Worm (Caenorhabditis elegans) whole organism, L4 larva: Measurements from ENCODE around the gene Y43F4B.10.

Experiments used
- D1046.2 ChIP-seq: fragments of 200-800 bp; sonication (Bioruptor generic); IDR thresholded peaks from 2 replicates; pipeline ENCODE4 v1.3.6; 2022; ENCODE audit warnings: missing genetic modification characterization, missing compliant biosample characterization
- F44E2.7 ChIP-seq: fragments of 200-800 bp; sonication (Bioruptor generic); IDR thresholded peaks from 2 replicates; pipeline ENCODE4 v2.1.2; 2022; ENCODE audit warnings: missing genetic modification characterization, missing compliant biosample characterization
- R02D3.7 ChIP-seq: fragments of 150-350 bp; sonication (generic microtip); optimal IDR thresholded peaks from 3 replicates; lab custom pipeline; 2014; ENCODE audit warnings: missing biosample characterization, missing genetic modification characterization
- T26A8.4 ChIP-seq: fragments of 200-800 bp; sonication (Bioruptor generic); IDR thresholded peaks from 2 replicates; pipeline ENCODE4 v1.3.6; 2022; ENCODE audit warnings: missing genetic modification characterization, missing compliant biosample characterization
- Y105C5A.15 ChIP-seq: fragments of 200-800 bp; sonication (Bioruptor generic); IDR thresholded peaks from 2 replicates; pipeline ENCODE4 v1.3.6; 2022; ENCODE audit warnings: missing genetic modification characterization, missing compliant biosample characterization
- Y48G9A.11 ChIP-seq: fragments of 200-800 bp; sonication (Bioruptor generic); IDR thresholded peaks from 2 replicates; pipeline ENCODE4 v1.3.6; 2022; ENCODE audit warnings: missing genetic modification reagents, missing genetic modification characterization, missing compliant biosample characterization
- aha-1 ChIP-seq: fragments of 150-350 bp; peaks from one replicate; lab custom pipeline; 2014; ENCODE audit warnings: missing biosample characterization, missing genetic modification characterization
- ama-1 ChIP-seq: fragments of 150-350 bp; optimal IDR thresholded peaks from 2 replicates; lab custom pipeline; 2014; ENCODE audit warnings: inconsistent platforms, mixed read lengths
- arid-1 ChIP-seq: fragments of 200-800 bp; sonication (Bioruptor generic); conservative IDR thresholded peaks from 2 replicates; pipeline ENCODE4 v1.3.6; 2022; ENCODE audit warnings: missing genetic modification reagents, missing genetic modification characterization, missing compliant biosample characterization
- ceh-20 ChIP-seq: fragments of 200-800 bp; sonication (Bioruptor generic); IDR thresholded peaks from 2 replicates; pipeline ENCODE4 v1.3.6; 2022; ENCODE audit warnings: missing genetic modification reagents, missing genetic modification characterization, missing compliant biosample characterization
- ceh-32 ChIP-seq: sonication (generic microtip); optimal IDR thresholded peaks from 2 replicates; lab custom pipeline; 2016; ENCODE audit warnings: mild to moderate bottlenecking, missing genetic modification characterization, missing compliant biosample characterization; ENCODE audit not compliant: poor library complexity
- ces-1 ChIP-seq: fragments of 150-350 bp; sonication (generic microtip); optimal IDR thresholded peaks from 4 replicates; lab custom pipeline; 2014; ENCODE audit warnings: missing biosample characterization, missing genetic modification reagents, missing genetic modification characterization
- daf-12 ChIP-seq: fragments of 150-350 bp; optimal IDR thresholded peaks from 2 replicates; lab custom pipeline; 2014; ENCODE audit warnings: missing biosample characterization, missing genetic modification reagents, missing genetic modification characterization
- dmd-6 ChIP-seq: fragments of 200-800 bp; sonication (Bioruptor generic); IDR thresholded peaks from 2 replicates; pipeline ENCODE4 v1.3.6; 2022; ENCODE audit warnings: missing genetic modification reagents, missing genetic modification characterization, missing compliant biosample characterization
- egl-43 ChIP-seq: fragments of 200-800 bp; sonication (Bioruptor generic); IDR thresholded peaks from 2 replicates; pipeline ENCODE4 v1.3.6; 2022; ENCODE audit warnings: missing genetic modification reagents, missing genetic modification characterization, missing compliant biosample characterization
- hif-1 ChIP-seq, 2 experiments: sonication (generic microtip); optimal IDR thresholded peaks; 2 replicates each; lab custom pipeline; 2016 to 2017; ENCODE audit warnings: missing compliant biosample characterization in 2 of 2, missing genetic modification characterization in 2 of 2, missing genetic modification reagents in 2 of 2, missing genotype in 2 of 2, mild to moderate bottlenecking in 1 of 2
- lim-7 ChIP-seq: fragments of 200-800 bp; sonication (Bioruptor generic); IDR thresholded peaks from 2 replicates; pipeline ENCODE4 v1.3.6; 2022; ENCODE audit warnings: missing genetic modification characterization, missing compliant biosample characterization
- lin-13 ChIP-seq: fragments of 150-350 bp; optimal IDR thresholded peaks from 2 replicates; lab custom pipeline; 2014; ENCODE audit warnings: missing biosample characterization, missing genetic modification reagents, missing genetic modification characterization
- lin-29 ChIP-seq: fragments of 200-800 bp; sonication (Bioruptor generic); IDR thresholded peaks from 2 replicates; pipeline ENCODE4 v1.3.6; 2022; ENCODE audit warnings: missing genetic modification reagents, missing genetic modification characterization, missing compliant biosample characterization
- lir-3 ChIP-seq: sonication (generic microtip); optimal IDR thresholded peaks from 2 replicates; lab custom pipeline; 2016; ENCODE audit warnings: mild to moderate bottlenecking, missing genetic modification characterization, missing compliant biosample characterization
- lsy-2 ChIP-seq, 2 experiments: fragments of 150-350 bp in 1 of 2; sonication (generic microtip) in 1 of 2; optimal IDR thresholded peaks; 2 replicates each; lab custom pipeline; 2014 to 2017; ENCODE audit warnings: missing biosample characterization in 2 of 2, missing genetic modification characterization in 2 of 2
- mdt-29 ChIP-seq: fragments of 200-800 bp; sonication (Bioruptor generic); IDR thresholded peaks from 2 replicates; pipeline ENCODE4 v1.3.6; 2022; ENCODE audit warnings: missing genetic modification reagents, missing genetic modification characterization, missing compliant biosample characterization
- mxl-2 ChIP-seq: fragments of 200-800 bp; sonication (Bioruptor generic); conservative IDR thresholded peaks from 2 replicates; pipeline ENCODE4 v1.3.6; 2022; ENCODE audit warnings: missing genetic modification reagents, missing genetic modification characterization, missing compliant biosample characterization
- nhr-10 ChIP-seq: fragments of 150-350 bp; optimal IDR thresholded peaks from 2 replicates; lab custom pipeline; 2014; ENCODE audit warnings: missing biosample characterization, missing genetic modification characterization
- nhr-11 ChIP-seq: fragments of 150-350 bp; optimal IDR thresholded peaks from 2 replicates; lab custom pipeline; 2014; ENCODE audit warnings: missing biosample characterization, missing genetic modification characterization
- nhr-237 ChIP-seq: sonication (generic microtip); optimal IDR thresholded peaks from 2 replicates; lab custom pipeline; 2017; ENCODE audit warnings: missing biosample characterization, missing genetic modification characterization
- nhr-77 ChIP-seq: fragments of 150-350 bp; optimal IDR thresholded peaks from 2 replicates; lab custom pipeline; 2014; ENCODE audit warnings: missing biosample characterization, missing genetic modification characterization
- rbr-2 ChIP-seq: sonication (generic microtip); optimal IDR thresholded peaks from 2 replicates; lab custom pipeline; 2016; ENCODE audit warnings: missing genotype, missing genetic modification characterization, missing compliant biosample characterization
- tag-97 ChIP-seq: fragments of 200-800 bp; sonication (Bioruptor generic); IDR thresholded peaks from 2 replicates; pipeline ENCODE4 v1.3.6; 2022; ENCODE audit warnings: missing genetic modification characterization, missing compliant biosample characterization
- unc-62 ChIP-seq, 3 experiments: fragments of 150-350 bp in 1 of 3; sonication (generic microtip); optimal IDR thresholded peaks in 2 of 3; peaks in 1 of 3; 1 replicate in 1 of 3; 2 replicates in 2 of 3; lab custom pipeline; 2014 to 2017; ENCODE audit warnings: missing biosample characterization in 3 of 3, missing genetic modification characterization in 3 of 3, missing genetic modification reagents in 3 of 3, missing genotype in 1 of 3
- vab-7 ChIP-seq: fragments of 200-800 bp; sonication (Bioruptor generic); IDR thresholded peaks from 2 replicates; pipeline ENCODE4 v1.3.6; 2022; ENCODE audit warnings: missing genetic modification reagents, missing genetic modification characterization, missing compliant biosample characterization
- zfp-3 ChIP-seq: fragments of 200-800 bp; sonication (Bioruptor generic); conservative IDR thresholded peaks from 2 replicates; pipeline ENCODE4 v1.3.6; 2022; ENCODE audit warnings: missing genetic modification reagents, missing genetic modification characterization, missing compliant biosample characterization

Y43F4B.10 gene

ce11 chrIII:13314636-13315035, 768 bp downstream of the Y43F4B.10 start:
- no peak for TF ChIP-seq mxl-2 (GFP tag; lab: Robert Waterston, UW)
- TF ChIP-seq nhr-237, result no peak
- no peak for TF ChIP-seq rbr-2
- TF ChIP-seq nhr-77, result no peak
- no peak for TF ChIP-seq Y48G9A.11
- TF ChIP-seq F44E2.7 (GFP tag; lab: Robert Waterston, UW), result no peak
- no peak for TF ChIP-seq R02D3.7 (tag; lab: Kevin White, UChicago)
- TF ChIP-seq zfp-3 (GFP tag; lab: Robert Waterston, UW), result no peak
- no peak for TF ChIP-seq nhr-11 (tag; lab: Kevin White, UChicago)
- TF ChIP-seq arid-1 (GFP tag; lab: Robert Waterston, UW), result no peak
- TF ChIP-seq ces-1, result no peak
- TF ChIP-seq ceh-32, result no peak
- no peak for TF ChIP-seq lsy-2 (tag; optimal IDR thresholded peaks at IDR 0.05; lab: Kevin White, UChicago)
- TF ChIP-seq lin-29 (GFP tag; lab: Robert Waterston, UW), result no peak
- no peak for TF ChIP-seq dmd-6 (GFP tag; lab: Robert Waterston, UW)
- no peak for TF ChIP-seq lir-3
- TF ChIP-seq T26A8.4 (GFP tag; lab: Robert Waterston, UW), result no peak
- no peak for TF ChIP-seq vab-7
- TF ChIP-seq lim-7 (GFP tag; lab: Robert Waterston, UW), result no peak

DNA sequence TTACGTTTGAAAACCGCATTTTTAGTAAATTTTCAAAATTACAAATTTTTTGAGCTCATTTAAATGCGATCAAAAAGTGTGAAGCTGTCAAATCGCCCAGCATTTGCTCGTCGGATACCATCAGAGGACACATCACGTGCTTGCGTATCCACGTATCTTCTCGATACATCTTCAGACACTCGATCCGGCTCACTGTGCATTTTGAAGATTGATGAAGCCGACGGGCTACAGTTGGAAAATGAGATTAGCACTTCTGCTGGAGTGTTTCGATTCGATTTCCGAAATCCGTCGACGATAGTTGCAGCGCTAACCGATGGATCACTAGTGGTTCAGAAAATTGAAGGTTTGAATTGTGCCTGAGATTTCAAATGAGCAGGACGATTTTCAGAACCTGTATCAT, 1.2 kb downstream of the Y43F4B.10 start, which contains the start of gene dph-7:
Gene dph-7, plus strand, starts transcription at position 53 of the 400 bp plus-strand sequence.
- no peak for TF ChIP-seq ama-1 (lab: Kevin White, UChicago)
- no peak for TF ChIP-seq lin-29 (GFP tag; lab: Robert Waterston, UW)
- peak in 1 of 2 experiments; percentile 91 for TF ChIP-seq unc-62 (GFP tag; optimal IDR thresholded peaks at IDR 0.05 in 1 of 2; lab: Kevin White, UChicago)
- no peak for TF ChIP-seq unc-62 (tag; optimal IDR thresholded peaks at IDR 0.05; lab: Kevin White, UChicago)

DNA sequence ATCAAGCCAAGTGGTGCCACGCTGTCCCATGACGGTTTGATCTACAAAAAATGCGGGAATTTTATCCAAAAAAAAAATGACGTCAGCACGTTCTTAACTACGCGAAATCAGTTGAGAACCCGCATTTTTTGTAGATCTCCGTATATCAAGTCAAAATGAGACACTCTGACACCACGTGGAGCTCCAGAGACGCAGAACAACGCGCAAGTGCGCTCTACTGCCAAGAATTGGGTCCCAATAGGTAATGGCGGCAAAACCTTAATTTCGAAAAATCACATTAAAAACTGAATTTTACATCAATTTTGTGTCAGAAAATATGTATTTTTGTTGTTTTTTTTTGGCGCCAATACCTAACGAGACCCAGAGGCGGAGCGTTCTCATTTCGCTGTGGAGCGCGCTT, 3.1 kb downstream of the Y43F4B.10 start:
- TF ChIP-seq D1046.2 (GFP tag; lab: Robert Waterston, UW) (0 out of 2 replicates have a peak, but pooled peaks have one; percentile 9), T26A8.4 (GFP tag; lab: Robert Waterston, UW) (no peak)

DNA sequence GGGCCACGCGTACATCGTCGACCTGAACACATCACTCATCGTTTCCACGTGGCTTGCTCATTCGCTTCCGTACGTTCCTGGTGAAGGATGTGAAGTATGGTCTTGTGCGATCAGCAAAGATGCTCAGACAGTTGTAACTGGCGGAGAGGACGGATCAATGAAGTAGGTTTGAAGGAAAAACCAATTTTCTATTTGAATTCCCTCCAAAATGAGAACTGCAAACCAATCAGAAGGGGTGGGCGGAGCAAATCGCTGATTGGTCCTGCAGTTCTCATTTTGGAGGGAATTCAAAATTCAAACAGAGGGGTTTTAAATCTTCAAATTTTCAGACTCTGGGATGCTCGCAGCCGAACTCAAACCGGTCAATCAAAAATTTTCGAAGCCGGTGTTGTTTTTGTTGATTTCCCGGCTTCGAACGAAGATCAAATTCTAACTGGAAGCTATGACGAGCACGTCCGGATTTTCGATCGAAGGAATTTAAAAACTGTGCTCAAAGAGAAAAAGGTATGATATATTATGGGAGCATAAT, 3.6 kb downstream of the Y43F4B.10 start:
- no peak for TF ChIP-seq hif-1 (tag; optimal IDR thresholded peaks at IDR 0.05; lab: Kevin White, UChicago)
- peak; percentile 95 for TF ChIP-seq aha-1 (tag; lab: Kevin White, UChicago)
- TF ChIP-seq nhr-10 (tag; lab: Kevin White, UChicago), result no peak

DNA sequence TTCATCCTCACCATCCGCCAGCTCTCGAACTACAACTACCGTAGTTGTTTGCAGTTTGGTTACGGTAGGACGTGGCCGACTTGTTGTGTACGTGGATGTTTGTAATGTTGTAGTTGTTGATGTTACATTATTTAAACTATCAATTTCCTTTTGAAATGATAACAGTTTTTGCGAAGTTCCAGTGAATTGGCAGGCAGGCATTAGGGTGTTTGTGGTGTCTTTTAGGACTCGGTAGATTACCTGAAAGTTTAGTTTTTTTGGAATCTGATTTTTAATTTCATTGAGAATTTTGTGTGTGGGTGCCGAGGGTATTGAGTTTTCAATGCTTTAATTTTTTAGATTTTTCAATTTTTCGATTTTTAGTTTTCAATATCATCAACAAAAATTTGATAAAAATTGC, 8.7 kb downstream of the Y43F4B.10 start, which contains the start of gene F53A2.11:
Gene F53A2.11, minus strand, starts transcription at position 101 of the 400 bp plus-strand sequence.
- no peak for TF ChIP-seq lsy-2 (tag; optimal IDR thresholded peaks at IDR 0.05; lab: Kevin White, UChicago)
- TF ChIP-seq Y105C5A.15 (GFP tag; lab: Robert Waterston, UW), result no peak
- no peak for TF ChIP-seq nhr-77
- no peak for TF ChIP-seq lin-29 (GFP tag; lab: Robert Waterston, UW)
- no peak for TF ChIP-seq ama-1 (lab: Kevin White, UChicago)
- TF ChIP-seq mdt-29 (GFP tag; lab: Robert Waterston, UW), result no peak
- no peak for TF ChIP-seq ceh-20 (GFP tag; lab: Robert Waterston, UW)
- no peak for TF ChIP-seq egl-43
- no peak for TF ChIP-seq daf-12 (tag; lab: Kevin White, UChicago)
- no peak for TF ChIP-seq lin-13
- no peak for TF ChIP-seq tag-97 (GFP tag; lab: Robert Waterston, UW)
